Worm (Caenorhabditis elegans): ENCODE measurements around the gene C30G7.5.
A peak's percentile ranks its signal among the peaks of the same experiment; 100 is the strongest.

C30G7.5 gene

DNA sequence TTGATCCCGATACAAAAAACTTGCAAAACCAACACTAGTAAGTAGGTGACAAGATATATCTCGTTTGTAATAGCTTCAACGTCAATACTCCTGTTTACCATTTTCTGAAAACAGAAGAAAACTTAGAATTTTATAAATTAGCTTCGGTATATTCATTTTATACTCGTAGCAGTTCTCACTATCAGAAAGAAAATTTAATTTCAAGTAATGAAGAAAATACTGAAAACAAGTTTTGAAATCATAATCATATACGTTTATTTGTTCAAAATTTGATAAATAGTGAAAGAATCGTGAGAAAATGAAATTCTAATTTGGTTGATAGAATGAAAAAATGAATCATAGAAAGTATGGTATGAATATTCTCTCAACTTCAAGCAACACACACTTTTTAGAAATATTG is at the start of gene C30G7.5:
Gene C30G7.5 (minus strand): TSS at position 101 of the 400 bp plus-strand sequence.
- TF ChIP-seq W03F9.2 (tag; optimal IDR thresholded peaks at IDR 0.05) (no peak), him-1 (tag; optimal IDR thresholded peaks at IDR 0.05) (no peak), dao-5 (tag; optimal IDR thresholded peaks at IDR 0.05) (no peak)

DNA sequence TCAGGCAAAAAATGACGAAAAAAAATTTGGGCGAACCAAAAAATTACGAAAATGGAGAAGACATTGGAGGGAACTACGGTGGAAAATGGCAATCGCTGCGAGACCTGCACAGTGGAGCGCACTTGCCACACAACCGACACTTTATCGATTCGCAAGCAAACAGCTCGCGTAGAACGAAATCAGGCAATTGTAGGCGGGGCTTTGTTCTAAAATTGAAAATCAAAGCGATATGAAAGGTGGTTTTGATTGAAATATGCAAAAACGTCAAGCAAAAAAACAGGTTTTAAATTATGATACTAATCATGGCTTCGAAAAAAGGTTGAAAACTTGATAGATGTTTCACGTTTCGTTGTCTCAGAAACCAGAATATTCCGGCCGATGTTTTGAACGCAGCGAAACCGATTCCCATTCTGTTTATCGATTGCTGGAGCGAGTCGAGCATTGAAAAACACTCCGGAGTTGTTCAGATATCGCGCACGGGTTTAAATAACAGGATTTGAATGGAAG is 47.7 kb upstream of the C30G7.5 start, which contains the start of the genes fib-1 and mut-15:
Gene fib-1 (minus strand): TSS at position 40 of the 507 bp plus-strand sequence.
Gene mut-15 (plus strand): TSS at position 360 of the 507 bp plus-strand sequence.
- TF ChIP-seq W03F9.2 (tag; optimal IDR thresholded peaks at IDR 0.05), result peak; percentile 90
- TF ChIP-seq him-1 (tag; optimal IDR thresholded peaks at IDR 0.05), result peak; percentile 55
- no peak for TF ChIP-seq dao-5 (tag; optimal IDR thresholded peaks at IDR 0.05)

DNA sequence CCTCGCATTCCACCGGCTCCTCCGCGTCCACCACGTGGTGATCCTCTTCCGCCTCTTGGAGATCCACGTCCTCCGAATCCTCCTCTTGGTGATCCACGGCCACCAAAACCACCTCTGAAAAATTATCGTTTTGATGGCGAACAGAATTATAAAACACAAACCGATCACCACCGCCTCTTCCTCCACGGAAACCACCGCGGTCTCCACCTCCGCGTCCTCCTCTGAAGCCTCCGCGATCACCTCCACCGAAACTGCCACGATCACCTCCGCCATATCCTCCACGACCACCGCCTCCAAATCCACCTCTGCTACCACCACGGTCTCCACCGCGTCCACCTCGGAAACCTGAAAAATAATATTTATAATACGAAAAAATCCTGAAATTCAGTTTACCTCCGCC is 47.0 kb upstream of the C30G7.5 start:
- TF ChIP-seq W03F9.2 (tag; optimal IDR thresholded peaks at IDR 0.05) (no peak), dao-5 (tag; optimal IDR thresholded peaks at IDR 0.05) (no peak), him-1 (tag; optimal IDR thresholded peaks at IDR 0.05) (no peak)

DNA sequence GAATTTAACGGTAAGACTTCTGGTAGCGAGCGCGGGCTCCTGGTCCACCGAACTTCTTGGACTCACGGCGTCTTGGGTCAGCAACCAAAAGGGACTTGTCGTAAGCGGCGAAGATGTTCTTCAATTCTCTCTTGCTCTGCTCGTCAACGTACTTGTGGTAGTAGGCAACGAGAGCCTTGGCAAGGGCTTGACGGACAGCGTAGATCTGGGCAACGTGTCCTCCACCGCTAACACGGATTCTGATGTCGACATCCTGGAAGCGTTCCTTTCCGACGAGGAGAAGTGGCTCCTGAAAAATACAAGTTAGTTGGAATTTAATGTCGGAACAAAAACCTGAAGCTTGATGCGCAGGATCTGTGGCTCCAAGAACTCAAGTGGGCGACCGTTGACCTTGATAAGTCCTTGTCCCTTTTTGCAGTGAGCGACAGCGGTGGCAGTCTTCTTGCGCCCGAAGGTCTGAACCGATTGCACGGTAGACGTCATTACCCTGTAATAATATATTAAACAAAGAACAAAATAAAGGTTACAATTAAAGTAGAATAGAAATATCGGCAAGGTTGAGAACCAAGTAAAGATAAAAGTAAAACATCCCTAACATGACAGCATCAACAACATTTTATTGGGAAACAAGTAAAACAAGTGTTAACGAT is 45.6 kb upstream of the C30G7.5 start, which contains the start of gene rps-16:
Gene rps-16 (minus strand): TSS at position 487 of the 650 bp plus-strand sequence.
- TF ChIP-seq dao-5 (tag; optimal IDR thresholded peaks at IDR 0.05) (peak; percentile 19), W03F9.2 (tag; optimal IDR thresholded peaks at IDR 0.05) (no peak), him-1 (tag; optimal IDR thresholded peaks at IDR 0.05) (no peak)

DNA sequence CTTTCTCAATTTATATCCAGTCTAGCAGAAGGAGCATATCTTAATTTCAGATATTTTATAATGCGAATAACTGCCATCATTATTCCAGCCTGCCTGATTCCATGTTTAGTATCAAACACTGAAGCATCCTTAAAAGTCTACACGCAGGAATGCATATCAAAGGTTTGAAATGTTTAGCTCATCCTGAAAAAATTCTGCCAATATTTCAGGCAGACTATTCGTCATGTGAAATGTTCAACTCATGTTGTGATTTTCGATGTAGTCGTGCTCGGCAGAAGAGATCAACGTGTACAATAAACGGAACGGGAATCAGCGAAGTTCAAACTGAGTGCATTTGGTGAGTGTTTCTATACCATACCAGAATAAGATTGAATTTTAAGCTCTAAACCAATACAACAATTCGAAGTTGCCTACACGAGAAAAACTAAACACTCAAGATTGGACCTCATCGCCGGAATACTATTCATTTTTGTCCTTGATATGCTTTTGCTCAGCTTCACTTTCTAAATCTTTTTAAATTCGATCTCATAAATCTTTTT is 45.0 kb upstream of the C30G7.5 start, which contains the start of gene T01C3.11:
Gene T01C3.11 (plus strand): TSS at position 51 of the 539 bp plus-strand sequence.
- no peak for TF ChIP-seq W03F9.2 (tag; optimal IDR thresholded peaks at IDR 0.05)
- TF ChIP-seq dao-5 (tag; optimal IDR thresholded peaks at IDR 0.05), result no peak
- no peak for TF ChIP-seq him-1 (tag; optimal IDR thresholded peaks at IDR 0.05)

DNA sequence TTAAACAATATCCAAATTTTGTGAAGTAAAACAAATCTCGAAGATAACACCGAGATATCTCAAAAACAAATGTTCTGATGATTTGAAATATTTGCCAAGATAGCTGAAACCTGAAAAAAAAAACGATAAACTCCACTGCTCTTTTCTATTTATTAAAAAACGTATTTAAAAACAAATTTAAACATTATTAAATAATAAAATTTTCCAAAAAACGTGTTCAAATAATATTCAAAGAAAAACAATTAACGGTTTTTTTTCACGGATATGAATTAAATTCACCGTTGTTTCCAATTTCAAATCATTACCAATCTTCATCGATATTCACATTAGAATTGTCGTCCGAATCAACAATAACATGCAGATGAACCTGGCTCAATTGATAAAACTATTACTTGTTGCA is 41.7 kb upstream of the C30G7.5 start, which contains the start of gene irld-14:
Gene irld-14 (plus strand): TSS at position 301 of the 400 bp plus-strand sequence.
- no peak for TF ChIP-seq dao-5 (tag; optimal IDR thresholded peaks at IDR 0.05)
- no peak for TF ChIP-seq him-1 (tag; optimal IDR thresholded peaks at IDR 0.05)
- no peak for TF ChIP-seq W03F9.2 (tag; optimal IDR thresholded peaks at IDR 0.05)

DNA sequence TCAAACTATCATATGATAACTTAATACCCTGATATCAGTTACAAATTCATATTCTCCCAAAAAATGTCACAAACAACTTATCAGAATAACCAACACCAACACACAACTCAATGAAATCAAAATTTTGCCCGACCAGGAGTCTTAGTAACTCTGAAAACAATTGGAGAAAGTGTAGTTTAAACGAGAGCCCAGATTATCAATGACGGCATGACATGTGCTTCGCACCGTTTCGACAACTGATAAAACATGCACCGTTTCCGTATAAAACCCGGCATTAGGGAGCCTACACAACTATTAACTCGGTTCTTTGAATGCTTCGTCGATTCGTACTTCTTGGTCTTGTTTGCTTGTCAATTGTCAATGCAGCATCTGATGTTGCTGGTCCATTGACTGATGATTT is 39.1 kb upstream of the C30G7.5 start, which contains the start of gene fil-1:
Gene fil-1 (plus strand): TSS at position 219 of the 400 bp plus-strand sequence.
- TF ChIP-seq him-1 (tag; optimal IDR thresholded peaks at IDR 0.05) (no peak), dao-5 (tag; optimal IDR thresholded peaks at IDR 0.05) (no peak), W03F9.2 (tag; optimal IDR thresholded peaks at IDR 0.05) (no peak)

DNA sequence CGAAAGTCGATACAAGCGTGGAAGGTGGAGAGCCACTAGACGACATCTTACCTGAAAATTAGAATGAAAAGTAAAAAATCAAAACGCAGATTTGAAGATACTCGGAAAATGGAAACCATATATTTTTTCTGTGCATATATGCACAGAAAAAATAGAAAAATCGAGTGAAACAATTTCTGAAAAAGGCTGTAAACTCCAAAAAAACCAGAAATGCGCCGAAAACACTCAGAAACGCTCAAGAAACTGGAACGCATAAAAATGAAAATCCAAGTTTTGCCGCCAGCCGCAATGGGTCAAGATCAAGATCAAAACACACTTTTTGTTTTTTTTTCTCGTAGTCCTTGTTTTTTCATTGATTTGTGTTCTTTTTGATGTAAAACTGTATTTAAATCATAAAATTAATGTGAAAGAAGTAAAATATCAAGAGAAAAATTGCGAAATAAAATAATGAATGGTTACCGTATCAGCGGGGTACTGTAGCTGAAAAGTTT is 38.1 kb upstream of the C30G7.5 start, which contains the start of gene T01C3.3:
Gene T01C3.3 (minus strand): TSS at position 51 of the 491 bp plus-strand sequence.
- TF ChIP-seq dao-5 (tag; optimal IDR thresholded peaks at IDR 0.05) (no peak), W03F9.2 (tag; optimal IDR thresholded peaks at IDR 0.05) (no peak), him-1 (tag; optimal IDR thresholded peaks at IDR 0.05) (no peak)

DNA sequence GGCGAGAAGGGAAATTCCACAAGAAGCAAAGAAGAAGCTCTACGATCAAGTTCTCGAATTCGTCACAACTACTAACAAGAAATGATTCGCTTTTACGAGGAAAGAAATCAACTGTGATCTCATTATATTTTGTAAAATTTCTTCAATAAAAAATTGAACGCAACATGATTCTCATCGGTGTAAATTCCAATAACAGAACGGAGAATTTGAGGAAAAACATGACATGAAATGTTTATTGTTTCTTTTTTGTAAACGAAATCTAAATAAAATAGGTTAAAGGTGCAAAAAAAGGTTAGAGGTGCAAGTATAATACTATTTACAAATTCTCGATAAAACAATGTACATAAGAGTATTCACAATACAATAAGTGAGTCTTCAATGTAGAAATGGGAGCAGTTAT is 37.0 kb upstream of the C30G7.5 start:
- TF ChIP-seq dao-5 (tag; optimal IDR thresholded peaks at IDR 0.05) (no peak), W03F9.2 (tag; optimal IDR thresholded peaks at IDR 0.05) (no peak), him-1 (tag; optimal IDR thresholded peaks at IDR 0.05) (no peak)

DNA sequence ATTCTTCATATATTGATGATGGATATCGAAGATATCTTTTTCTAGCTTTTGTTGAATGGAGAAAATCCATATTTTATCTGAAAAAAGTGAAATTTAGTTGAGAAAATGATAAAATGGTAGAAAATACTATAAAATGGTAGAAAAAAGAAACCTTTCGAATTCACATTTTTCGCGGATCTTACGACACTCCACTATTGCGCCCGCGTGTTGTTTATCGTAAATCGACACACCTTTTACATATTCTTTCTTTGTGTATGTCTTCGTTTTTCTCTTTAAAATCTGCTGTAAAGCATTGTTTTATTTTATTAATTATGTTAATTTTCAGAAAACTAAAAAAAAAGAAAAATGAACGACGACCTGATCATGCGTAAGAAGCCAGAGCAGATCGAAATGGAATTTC is 36.3 kb upstream of the C30G7.5 start, which contains the start of the genes cdt-2 and T01C3.2:
Gene cdt-2 (minus strand): TSS at position 284 of the 400 bp plus-strand sequence.
Gene T01C3.2 (plus strand): TSS at position 326 of the 400 bp plus-strand sequence.
- TF ChIP-seq dao-5 (tag; optimal IDR thresholded peaks at IDR 0.05) (no peak), him-1 (tag; optimal IDR thresholded peaks at IDR 0.05) (no peak), W03F9.2 (tag; optimal IDR thresholded peaks at IDR 0.05) (no peak)

DNA sequence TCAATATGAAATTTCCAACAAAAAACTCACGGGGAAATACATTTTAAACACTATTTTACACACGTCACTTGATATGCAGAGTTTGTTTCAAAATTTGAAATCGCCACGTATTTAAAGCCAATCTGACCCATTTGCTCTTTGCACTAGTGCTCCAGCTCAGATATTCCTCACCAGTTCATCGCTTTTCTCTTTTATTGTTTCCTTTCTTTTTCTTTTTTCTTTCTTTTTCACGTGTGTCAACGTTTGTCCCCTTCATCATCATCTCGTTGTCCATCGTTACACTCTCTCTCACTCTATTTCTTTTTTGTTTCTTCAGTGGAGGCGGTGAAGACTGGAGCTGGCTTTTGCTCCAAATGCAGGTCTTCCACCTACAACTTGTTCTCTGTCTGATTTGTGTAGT is 30.1 kb upstream of the C30G7.5 start, which contains the start of gene F02D8.4:
Gene F02D8.4 (plus strand): TSS at position 301 of the 400 bp plus-strand sequence.
- TF ChIP-seq dao-5 (tag; optimal IDR thresholded peaks at IDR 0.05) (no peak), him-1 (tag; optimal IDR thresholded peaks at IDR 0.05) (no peak), W03F9.2 (tag; optimal IDR thresholded peaks at IDR 0.05) (no peak)

DNA sequence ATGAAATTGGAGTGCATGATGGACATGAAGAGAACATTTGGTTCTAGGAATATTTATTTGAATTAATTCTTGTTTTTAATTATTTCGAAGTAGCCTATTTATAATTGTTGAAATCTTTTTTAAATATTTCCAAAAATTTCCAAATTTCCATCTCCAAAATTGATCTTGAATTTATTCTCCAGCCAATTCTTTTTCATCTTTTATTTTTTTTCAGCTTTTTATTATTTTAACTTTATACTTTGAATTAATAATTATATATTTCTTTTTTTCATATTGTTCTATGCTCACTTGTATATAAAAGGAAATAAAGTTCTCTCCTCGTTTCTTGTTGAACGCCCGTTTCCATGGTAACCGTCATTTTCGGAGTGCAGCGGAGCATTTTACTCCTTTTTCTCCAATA is 25.4 kb upstream of the C30G7.5 start, which contains the start of gene xbx-1:
Gene xbx-1 (plus strand): TSS at position 301 of the 400 bp plus-strand sequence.
- TF ChIP-seq W03F9.2 (tag; optimal IDR thresholded peaks at IDR 0.05), result no peak
- TF ChIP-seq him-1 (tag; optimal IDR thresholded peaks at IDR 0.05), result no peak
- no peak for TF ChIP-seq dao-5 (tag; optimal IDR thresholded peaks at IDR 0.05)

DNA sequence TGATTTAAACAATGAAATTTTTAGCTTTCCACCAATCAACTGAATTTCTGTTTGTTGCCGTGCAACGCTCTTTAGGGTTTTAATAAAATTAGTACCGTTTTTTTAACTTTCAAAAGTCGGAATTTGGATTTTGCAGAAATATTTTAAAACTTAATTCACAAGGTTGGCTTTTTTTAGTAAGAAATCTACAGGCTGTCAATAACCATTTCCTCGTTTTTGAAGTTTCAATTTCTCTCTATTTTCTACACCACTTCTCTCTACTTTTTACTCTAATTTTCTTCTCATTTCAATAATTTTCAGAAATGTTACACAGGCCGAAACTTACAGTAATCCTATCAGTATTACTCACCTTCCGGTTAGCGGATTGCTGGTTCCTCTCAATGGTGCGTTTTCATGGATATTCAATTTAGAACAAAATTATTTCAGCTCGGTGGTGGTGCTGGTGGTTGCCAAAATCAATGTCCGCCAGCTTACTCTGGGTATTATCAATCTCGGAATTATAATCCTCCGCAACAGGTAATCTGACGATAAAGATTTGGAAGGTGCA is 23.7 kb upstream of the C30G7.5 start, which contains the start of the genes grd-12 and F02D8.1:
Gene grd-12 (plus strand): TSS at position 301 of the 547 bp plus-strand sequence.
Gene F02D8.1 (minus strand): TSS at position 497 of the 547 bp plus-strand sequence.
- TF ChIP-seq dao-5 (tag; optimal IDR thresholded peaks at IDR 0.05) (no peak), him-1 (tag; optimal IDR thresholded peaks at IDR 0.05) (no peak), W03F9.2 (tag; optimal IDR thresholded peaks at IDR 0.05) (no peak)
